Worm (Caenorhabditis elegans) whole organism, L2 larva: Measurements from ENCODE around the gene rei-2.

Source experiments
- aly-2 ChIP-seq: fragments of 150-350 bp; optimal IDR thresholded peaks from 2 replicates; lab custom pipeline; 2014; ENCODE audit warnings: missing biosample characterization, missing genetic modification characterization
- ceh-82 ChIP-seq: fragments of 150-350 bp; optimal IDR thresholded peaks from 2 replicates; lab custom pipeline; 2014; ENCODE audit warnings: missing biosample characterization, missing genetic modification characterization
- gmeb-1 ChIP-seq: fragments of 150-350 bp; optimal IDR thresholded peaks from 2 replicates; lab custom pipeline; 2014; ENCODE audit warnings: missing biosample characterization, missing genetic modification characterization
- lin-13 ChIP-seq: fragments of 150-350 bp; optimal IDR thresholded peaks from 2 replicates; lab custom pipeline; 2014; ENCODE audit warnings: missing biosample characterization, missing genetic modification reagents, missing genetic modification characterization

DNA sequence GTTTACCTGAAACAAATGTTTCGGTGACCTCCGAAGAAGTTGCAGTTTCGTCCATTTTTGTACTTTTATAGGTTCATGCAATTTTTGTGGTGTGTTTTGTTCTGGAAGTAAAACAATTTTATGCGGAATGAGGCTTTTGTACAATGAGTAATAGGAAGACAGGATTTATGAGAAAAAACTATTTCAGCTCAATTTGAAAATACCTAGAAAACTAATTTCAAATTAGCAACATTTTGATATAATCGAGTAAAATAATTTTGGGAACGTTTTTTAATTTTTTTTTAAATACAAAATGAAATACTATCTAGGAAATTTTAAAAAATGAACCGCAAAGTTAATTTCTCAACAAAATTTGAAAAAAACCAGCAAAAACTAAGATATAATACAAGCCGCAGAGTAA is at the start of gene rei-2:
- TF ChIP-seq ceh-82 (tag; lab: Kevin White, UChicago) (no peak), lin-13 (GFP tag; lab: Kevin White, UChicago) (no peak), gmeb-1 (no peak), aly-2 (tag; lab: Kevin White, UChicago) (no peak)
